Worm (Caenorhabditis elegans): ENCODE data around the gene wrm-1.

- TF ChIP-seq dao-5 (tag; optimal IDR thresholded peaks at IDR 0.05) (no peak), W03F9.2 (tag; optimal IDR thresholded peaks at IDR 0.05) (no peak)
Measured at ce11 chrIII:5769726-5770235, 47.1 kb downstream of the wrm-1 start, which contains the start of gene cutl-23.
